Worm (Caenorhabditis elegans): ENCODE data around the gene F42G8.8.

Gene F42G8.8

ce11 chrIV:8096375-8096774, 22.5 kb upstream of the F42G8.8 start:
- no peak for TF ChIP-seq C34F6.9 (tag; optimal IDR thresholded peaks at IDR 0.05)
- no peak for TF ChIP-seq nhr-129 (tag; optimal IDR thresholded peaks at IDR 0.05)
- TF ChIP-seq fos-1 (tag; optimal IDR thresholded peaks at IDR 0.05) = no peak
- no peak for TF ChIP-seq snpc-4 (tag; optimal IDR thresholded peaks at IDR 0.05)
- no peak for TF ChIP-seq nhr-6 (tag; optimal IDR thresholded peaks at IDR 0.05)
- no peak for TF ChIP-seq unc-62 (GFP tag; optimal IDR thresholded peaks at IDR 0.05)
- TF ChIP-seq F13H6.1 (tag; optimal IDR thresholded peaks at IDR 0.05) = no peak
- TF ChIP-seq sem-4 (tag; optimal IDR thresholded peaks at IDR 0.05) = no peak
- no peak for TF ChIP-seq dmd-4 (tag; optimal IDR thresholded peaks at IDR 0.05)
- TF ChIP-seq mbf-1 (tag; optimal IDR thresholded peaks at IDR 0.05) = no peak
- TF ChIP-seq ZK546.5 (tag; optimal IDR thresholded peaks at IDR 0.05) = no peak
- no peak for TF ChIP-seq lin-39 (tag; optimal IDR thresholded peaks at IDR 0.05)
- no peak for TF ChIP-seq aly-2 (tag; optimal IDR thresholded peaks at IDR 0.05)

ce11 chrIV:8099601-8100000, 19.3 kb upstream of the F42G8.8 start, which contains the start of gene Y42H9AR.2:
Gene Y42H9AR.2, plus strand, starts transcription at chrIV:8099901.
- TF ChIP-seq ceh-16 (tag; optimal IDR thresholded peaks at IDR 0.05) (no peak), lin-39 (tag; optimal IDR thresholded peaks at IDR 0.05) (no peak), zag-1 (tag; optimal IDR thresholded peaks at IDR 0.05) (no peak), C34F6.9 (tag; optimal IDR thresholded peaks at IDR 0.05) (no peak), blmp-1 (tag; optimal IDR thresholded peaks at IDR 0.05; ENCODE audit: insufficient read depth) (no peak)

- no peak for TF ChIP-seq unc-39 (tag; optimal IDR thresholded peaks at IDR 0.05)
- peak; percentile 42 for TF ChIP-seq fos-1 (tag; optimal IDR thresholded peaks at IDR 0.05)
Measured at ce11 chrIV:8102231-8102630, 16.7 kb upstream of the F42G8.8 start, which contains the start of gene Y42H9AR.5. Gene Y42H9AR.5, plus strand, starts transcription at chrIV:8102531.

- TF ChIP-seq sma-3 (GFP tag; optimal IDR thresholded peaks at IDR 0.05) (peak; percentile 14), sem-4 (tag; optimal IDR thresholded peaks at IDR 0.05) (no peak), nhr-25 (tag; optimal IDR thresholded peaks at IDR 0.05) (peak; percentile 37), ceh-16 (tag; optimal IDR thresholded peaks at IDR 0.05) (no peak), crh-2 (tag; optimal IDR thresholded peaks at IDR 0.05) (peak; percentile 3), sma-9 (GFP tag; optimal IDR thresholded peaks at IDR 0.05) (peak; percentile 66), sma-9 (tag; optimal IDR thresholded peaks at IDR 0.05) (no peak), nhr-21 (tag; optimal IDR thresholded peaks at IDR 0.05) (peak; percentile 45)
Measured at ce11 chrIV:8103196-8103595, 15.7 kb upstream of the F42G8.8 start.

ce11 chrIV:8105083-8105482, 13.8 kb upstream of the F42G8.8 start:
- no peak for TF ChIP-seq unc-55 (GFP tag; optimal IDR thresholded peaks at IDR 0.05)
- no peak for TF ChIP-seq fos-1 (tag; optimal IDR thresholded peaks at IDR 0.05)
- TF ChIP-seq nhr-25 (tag; optimal IDR thresholded peaks at IDR 0.05) = no peak
- TF ChIP-seq nhr-12 (tag; optimal IDR thresholded peaks at IDR 0.05) = no peak
- no peak for TF ChIP-seq ZK546.5 (tag; optimal IDR thresholded peaks at IDR 0.05)
- no peak for TF ChIP-seq zag-1 (tag; optimal IDR thresholded peaks at IDR 0.05)
- no peak for TF ChIP-seq unc-39 (tag; optimal IDR thresholded peaks at IDR 0.05)
- TF ChIP-seq elt-3 (tag; optimal IDR thresholded peaks at IDR 0.05) = no peak
- TF ChIP-seq sma-9 (GFP tag; optimal IDR thresholded peaks at IDR 0.05) = no peak
- TF ChIP-seq sma-9 (tag; optimal IDR thresholded peaks at IDR 0.05) = no peak
- TF ChIP-seq nhr-6 (tag; optimal IDR thresholded peaks at IDR 0.05) = no peak
- no peak for TF ChIP-seq sem-4 (tag; optimal IDR thresholded peaks at IDR 0.05)
- no peak for TF ChIP-seq skn-1 (tag; optimal IDR thresholded peaks at IDR 0.05)
- TF ChIP-seq F13H6.1 (tag; optimal IDR thresholded peaks at IDR 0.05) = no peak
- no peak for TF ChIP-seq C34F6.9 (tag; optimal IDR thresholded peaks at IDR 0.05)
- TF ChIP-seq peb-1 (tag; optimal IDR thresholded peaks at IDR 0.05) = no peak

ce11 chrIV:8107502-8107901, 11.4 kb upstream of the F42G8.8 start, which contains the start of gene rabs-5:
Gene rabs-5, minus strand, starts transcription at chrIV:8107602.
- TF ChIP-seq sem-4 (tag; optimal IDR thresholded peaks at IDR 0.05) (peak; percentile 57), blmp-1 (tag; optimal IDR thresholded peaks at IDR 0.05; ENCODE audit: insufficient read depth) (no peak), ceh-82 (tag; optimal IDR thresholded peaks at IDR 0.05) (no peak), ama-1 (optimal IDR thresholded peaks at IDR 0.05) (peak; percentile 4), dmd-4 (tag; optimal IDR thresholded peaks at IDR 0.05) (no peak), aly-2 (tag; optimal IDR thresholded peaks at IDR 0.05) (no peak), ztf-4 (tag; optimal IDR thresholded peaks at IDR 0.05) (no peak), R02D3.7 (tag; optimal IDR thresholded peaks at IDR 0.05) (no peak), crh-2 (tag; optimal IDR thresholded peaks at IDR 0.05) (no peak), skn-1 (tag; optimal IDR thresholded peaks at IDR 0.05) (no peak), egl-27 (tag; optimal IDR thresholded peaks at IDR 0.05) (no peak), nhr-10 (tag; optimal IDR thresholded peaks at IDR 0.05) (no peak), sma-3 (GFP tag; optimal IDR thresholded peaks at IDR 0.05) (no peak), lin-13 (GFP tag; optimal IDR thresholded peaks at IDR 0.05) (no peak), C34F6.9 (tag; optimal IDR thresholded peaks at IDR 0.05) (no peak)

All from whole organism, L2 larva.